Worm (Caenorhabditis elegans) whole organism, L2 larva: ENCODE results near the gene elo-5.

Source experiments
- ama-1 ChIP-seq: fragments of 150-350 bp; optimal IDR thresholded peaks from 2 replicates; lab custom pipeline; 2018; ENCODE audit warnings: inconsistent platforms
- ceh-82 ChIP-seq: fragments of 150-350 bp; optimal IDR thresholded peaks from 2 replicates; lab custom pipeline; 2014; ENCODE audit warnings: missing biosample characterization, missing genetic modification characterization
- lin-13 ChIP-seq: fragments of 150-350 bp; optimal IDR thresholded peaks from 2 replicates; lab custom pipeline; 2014; ENCODE audit warnings: missing biosample characterization, missing genetic modification reagents, missing genetic modification characterization
- lsy-2 ChIP-seq, 2 experiments: fragments of 150-350 bp in 1 of 2; sonication (generic microtip) in 1 of 2; optimal IDR thresholded peaks; 2 replicates each; lab custom pipeline; 2014 to 2017; ENCODE audit warnings: missing biosample characterization in 2 of 2, missing genetic modification characterization in 2 of 2
- mbf-1 ChIP-seq: sonication (generic microtip); optimal IDR thresholded peaks from 2 replicates; lab custom pipeline; 2017; ENCODE audit warnings: missing biosample characterization, missing genetic modification characterization
- peb-1 ChIP-seq: fragments of 150-350 bp; optimal IDR thresholded peaks from 2 replicates; lab custom pipeline; 2014; ENCODE audit warnings: missing biosample characterization, missing genetic modification characterization
- skn-1 ChIP-seq: sonication (generic microtip); optimal IDR thresholded peaks from 2 replicates; lab custom pipeline; 2017; ENCODE audit warnings: missing biosample characterization, missing genetic modification characterization

ce11 chrIV:5396769-5397168 is 19.9 kb upstream of the elo-5 start, which contains the start of gene ZK616.3:
- TF ChIP-seq lin-13 (GFP tag; lab: Kevin White, UChicago) (no peak), ceh-82 (tag; lab: Kevin White, UChicago) (no peak), lsy-2 (tag; optimal IDR thresholded peaks at IDR 0.05; lab: Kevin White, UChicago) (no peak), skn-1 (tag; lab: Kevin White, UChicago) (no peak), mbf-1 (tag; lab: Kevin White, UChicago) (no peak), peb-1 (tag; lab: Kevin White, UChicago) (no peak), ama-1 (lab: Kevin White, UChicago) (no peak)
